Fruit fly (Drosophila melanogaster) whole organism, embryonic: ENCODE results near the gene CG5715.
A peak's percentile ranks its signal among the peaks of the same experiment; 100 is the strongest.

Experiments
- B-H1 ChIP-seq: fragments of 200-800 bp; sonication (Bioruptor generic); IDR thresholded peaks from 3 replicates; pipeline ENCODE4 v1.3.6; 2022; ENCODE audit warnings: missing biosample characterization, missing genetic modification characterization
- Blimp-1 ChIP-seq: fragments of 200-800 bp; sonication (Bioruptor generic); optimal IDR thresholded peaks from 3 replicates; lab custom pipeline; 2018; ENCODE audit warnings: missing biosample characterization, missing genetic modification characterization, mild to moderate bottlenecking, moderate library complexity, missing genetic modification reagents
- CG10959 ChIP-seq: fragments of 200-800 bp; sonication (Bioruptor generic); IDR thresholded peaks from 2 replicates; pipeline ENCODE4 v1.3.6; 2022; ENCODE audit warnings: missing biosample characterization, missing genetic modification characterization
- CG11456 ChIP-seq: fragments of 200-800 bp; sonication (Bioruptor generic); IDR thresholded peaks from 3 replicates; pipeline ENCODE4 v1.3.6; 2022; ENCODE audit warnings: missing biosample characterization, missing genetic modification characterization
- CG12155 ChIP-seq: fragments of 200-800 bp; sonication (Bioruptor generic); optimal IDR thresholded peaks from 3 replicates; lab custom pipeline; 2016; ENCODE audit warnings: missing biosample characterization, missing genetic modification characterization
- CG14014 ChIP-seq: fragments of 200-800 bp; sonication (Bioruptor generic); IDR thresholded peaks from 2 replicates; pipeline ENCODE4 v1.3.6; 2022; ENCODE audit warnings: missing biosample characterization, missing genetic modification characterization
- CG6272 ChIP-seq: fragments of 200-800 bp; sonication (Bioruptor generic); IDR thresholded peaks from 2 replicates; pipeline ENCODE4 v1.3.6; 2022; ENCODE audit warnings: missing biosample characterization, missing genetic modification characterization
- CG8290 ChIP-seq, 3 experiments: fragments of 200-800 bp; sonication (Bioruptor generic); optimal IDR thresholded peaks; 2 replicates each; lab custom pipeline; 2016 to 2019; ENCODE audit warnings: missing biosample characterization in 3 of 3, missing genetic modification characterization in 3 of 3, mild to moderate bottlenecking in 2 of 3, moderate library complexity in 1 of 3
- CG9609 ChIP-seq: fragments of 200-800 bp; sonication (Bioruptor generic); optimal IDR thresholded peaks from 3 replicates; lab custom pipeline; 2016; ENCODE audit warnings: missing biosample characterization, missing genetic modification characterization
- D ChIP-seq, 2 experiments: fragments of 200-800 bp in 1 of 2; fragments of >200 bp in 1 of 2; sonication (Bioruptor generic) in 1 of 2; optimal IDR thresholded peaks; 2 replicates in 1 of 2; 3 replicates in 1 of 2; lab custom pipeline; 2017; ENCODE audit warnings: mild to moderate bottlenecking in 1 of 2, missing biosample characterization in 1 of 2, missing genetic modification characterization in 1 of 2, missing genetic modification reagents in 1 of 2
- Dref ChIP-seq: fragments of 200-800 bp; sonication (Bioruptor generic); IDR thresholded peaks from 2 replicates; pipeline ENCODE4 v1.3.6; 2022; ENCODE audit warnings: missing biosample characterization, missing genetic modification characterization
- Drgx ChIP-seq: fragments of 200-800 bp; sonication (Bioruptor generic); IDR thresholded peaks from 2 replicates; pipeline ENCODE4 v1.3.6; 2022; ENCODE audit warnings: missing biosample characterization, missing genetic modification characterization
- Gsc ChIP-seq: fragments of 200-800 bp; sonication (Bioruptor generic); IDR thresholded peaks from 2 replicates; pipeline ENCODE4 v1.3.6; 2022; ENCODE audit warnings: missing biosample characterization, missing genetic modification characterization
- Meics ChIP-seq: fragments of 200-800 bp; sonication (Bioruptor generic); optimal IDR thresholded peaks from 2 replicates; lab custom pipeline; 2017; ENCODE audit warnings: missing biosample characterization, mild to moderate bottlenecking, missing genetic modification characterization
- Ptx1 ChIP-seq: fragments of 200-800 bp; sonication (Bioruptor generic); IDR thresholded peaks from 2 replicates; pipeline ENCODE4 v1.3.6; 2022; ENCODE audit warnings: missing biosample characterization, missing genetic modification characterization
- Scr ChIP-seq: fragments of 200-800 bp; sonication (Bioruptor generic); IDR thresholded peaks from 2 replicates; pipeline ENCODE4 v1.3.6; 2022; ENCODE audit warnings: missing biosample characterization, missing genetic modification characterization; ENCODE audit not compliant: partially characterized antibody
- Side ChIP-seq: fragments of 200-800 bp; sonication (Bioruptor generic); optimal IDR thresholded peaks from 2 replicates; lab custom pipeline; 2016; ENCODE audit warnings: missing biosample characterization, missing genetic modification characterization
- Ssrp ChIP-seq: fragments of 200-800 bp; sonication (Bioruptor generic); optimal IDR thresholded peaks from 2 replicates; lab custom pipeline; 2018; ENCODE audit warnings: missing biosample characterization, mild to moderate bottlenecking, missing genetic modification characterization, moderate library complexity
- az2 ChIP-seq: fragments of 200-800 bp; sonication (Bioruptor generic); optimal IDR thresholded peaks from 3 replicates; lab custom pipeline; 2016; ENCODE audit warnings: missing biosample characterization, missing genetic modification characterization
- cato ChIP-seq: fragments of 200-800 bp; sonication (Bioruptor generic); optimal IDR thresholded peaks from 2 replicates; lab custom pipeline; 2016; ENCODE audit warnings: missing biosample characterization, missing genetic modification characterization, borderline replicate concordance
- croc ChIP-seq: fragments of 200-800 bp; sonication (Bioruptor generic); conservative IDR thresholded peaks from 3 replicates; pipeline ENCODE4 v1.3.6; 2022; ENCODE audit warnings: missing biosample characterization, missing genetic modification characterization
- crp ChIP-seq, 2 experiments: fragments of 200-800 bp; sonication (Bioruptor generic); optimal IDR thresholded peaks; 2 replicates in 1 of 2; 3 replicates in 1 of 2; lab custom pipeline; 2017; ENCODE audit warnings: missing biosample characterization in 2 of 2, missing genetic modification characterization in 2 of 2, mild to moderate bottlenecking in 1 of 2, moderate library complexity in 1 of 2
- dpn ChIP-seq, 2 experiments: fragments of 200-800 bp; sonication (Bioruptor generic); optimal IDR thresholded peaks; 3 replicates each; lab custom pipeline; 2016; ENCODE audit warnings: missing biosample characterization in 2 of 2, missing genetic modification characterization in 2 of 2
- dysf ChIP-seq: fragments of 200-800 bp; sonication (Bioruptor generic); IDR thresholded peaks from 3 replicates; pipeline ENCODE4 v1.3.6; 2022; ENCODE audit warnings: missing biosample characterization, missing genetic modification characterization
- gcm2 ChIP-seq: fragments of 200-800 bp; sonication (Bioruptor generic); optimal IDR thresholded peaks from 2 replicates; lab custom pipeline; 2016; ENCODE audit warnings: missing biosample characterization, missing genetic modification characterization
- gfzf ChIP-seq: fragments of 200-800 bp; sonication (Bioruptor generic); optimal IDR thresholded peaks from 2 replicates; lab custom pipeline; 2016; ENCODE audit warnings: missing biosample characterization, mild to moderate bottlenecking, missing genetic modification characterization, moderate library complexity
- hb ChIP-seq: fragments of 200-800 bp; sonication (Bioruptor generic); IDR thresholded peaks from 3 replicates; pipeline ENCODE4 v1.3.6; 2022; ENCODE audit warnings: missing biosample characterization, missing genetic modification characterization; ENCODE audit not compliant: partially characterized antibody
- inv ChIP-seq: fragments of 200-800 bp; sonication (Bioruptor generic); IDR thresholded peaks from 2 replicates; pipeline ENCODE4 v1.3.6; 2022; ENCODE audit warnings: missing biosample characterization, missing genetic modification characterization; ENCODE audit not compliant: partially characterized antibody
- ken ChIP-seq: fragments of 200-800 bp; sonication (Bioruptor generic); IDR thresholded peaks from 3 replicates; pipeline ENCODE4 v1.3.6; 2022; ENCODE audit warnings: missing biosample characterization, missing genetic modification characterization
- klu ChIP-seq: fragments of 200-800 bp; sonication (Bioruptor generic); IDR thresholded peaks from 2 replicates; pipeline ENCODE4 v1.3.6; 2022; ENCODE audit warnings: missing biosample characterization, missing genetic modification characterization
- lbe ChIP-seq: fragments of 200-800 bp; sonication (Bioruptor generic); optimal IDR thresholded peaks from 2 replicates; lab custom pipeline; 2016; ENCODE audit warnings: missing biosample characterization, mild to moderate bottlenecking, missing genetic modification characterization
- lola ChIP-seq, 3 experiments: fragments of >200 bp in 2 of 3; fragments of 200-800 bp in 1 of 3; sonication (Bioruptor generic) in 1 of 3; optimal IDR thresholded peaks; 2 replicates each; lab custom pipeline; 2017 to 2019; ENCODE audit warnings: missing biosample characterization in 3 of 3, missing genetic modification characterization in 3 of 3, mild to moderate bottlenecking in 1 of 3, moderate library complexity in 1 of 3
- mam ChIP-seq: fragments of 200-800 bp; sonication (Bioruptor generic); optimal IDR thresholded peaks from 3 replicates; lab custom pipeline; 2016; ENCODE audit warnings: missing biosample characterization, missing genetic modification characterization
- nau ChIP-seq: fragments of 200-800 bp; sonication (Bioruptor generic); optimal IDR thresholded peaks from 3 replicates; lab custom pipeline; 2017; ENCODE audit warnings: missing biosample characterization, mild to moderate bottlenecking, missing genetic modification characterization, missing genetic modification reagents
- nerfin-2 ChIP-seq: fragments of 200-800 bp; sonication (Bioruptor generic); IDR thresholded peaks from 2 replicates; pipeline ENCODE4 v1.3.6; 2022; ENCODE audit warnings: missing biosample characterization, missing genetic modification characterization; ENCODE audit not compliant: partially characterized antibody
- phol ChIP-seq: fragments of 200-800 bp; sonication (Bioruptor generic); optimal IDR thresholded peaks from 3 replicates; lab custom pipeline; 2018; ENCODE audit warnings: missing biosample characterization, mild to moderate bottlenecking, missing genetic modification characterization, moderate library complexity
- sc ChIP-seq, 3 experiments: fragments of >200 bp in 2 of 3; fragments of 200-800 bp in 1 of 3; sonication (Bioruptor generic) in 1 of 3; optimal IDR thresholded peaks; 2 replicates in 2 of 3; 3 replicates in 1 of 3; lab custom pipeline; 2017; ENCODE audit warnings: mild to moderate bottlenecking in 1 of 3, missing biosample characterization in 1 of 3, missing genetic modification characterization in 1 of 3, missing genetic modification reagents in 1 of 3
- shn ChIP-seq: fragments of 200-800 bp; sonication (Bioruptor generic); optimal IDR thresholded peaks from 3 replicates; lab custom pipeline; 2016; ENCODE audit warnings: missing biosample characterization, missing genetic modification characterization
- slou ChIP-seq: fragments of 200-800 bp; sonication (Bioruptor generic); optimal IDR thresholded peaks from 3 replicates; lab custom pipeline; 2016; ENCODE audit warnings: missing biosample characterization, missing genetic modification characterization
- sna ChIP-seq: fragments of 200-800 bp; sonication (Bioruptor generic); IDR thresholded peaks from 2 replicates; pipeline ENCODE4 v1.3.6; 2022; ENCODE audit warnings: missing biosample characterization, missing genetic modification characterization; ENCODE audit not compliant: partially characterized antibody
- ssp ChIP-seq: fragments of 200-800 bp; sonication (Bioruptor generic); IDR thresholded peaks from 2 replicates; pipeline ENCODE4 v1.3.6; 2022; ENCODE audit warnings: missing biosample characterization, missing genetic modification characterization
- toy ChIP-seq: fragments of 200-800 bp; sonication (Bioruptor generic); IDR thresholded peaks from 2 replicates; pipeline ENCODE4 v1.3.6; 2022; ENCODE audit warnings: missing biosample characterization, missing genetic modification characterization
- ttk ChIP-seq: fragments of 200-800 bp; sonication (Bioruptor generic); IDR thresholded peaks from 2 replicates; pipeline ENCODE4 v2.1.2; 2022; ENCODE audit warnings: missing biosample characterization, missing genetic modification characterization
- vvl ChIP-seq: fragments of 200-800 bp; sonication (Bioruptor generic); IDR thresholded peaks from 2 replicates; pipeline ENCODE4 v1.3.6; 2022; ENCODE audit warnings: missing biosample characterization, missing genetic modification characterization
- wdn ChIP-seq: fragments of 200-800 bp; sonication (Bioruptor generic); IDR thresholded peaks from 2 replicates; pipeline ENCODE4 v1.3.6; 2022; ENCODE audit warnings: missing biosample characterization, missing genetic modification characterization
- zen ChIP-seq: fragments of 200-800 bp; sonication (Bioruptor generic); optimal IDR thresholded peaks from 3 replicates; lab custom pipeline; 2018; ENCODE audit warnings: missing biosample characterization, mild to moderate bottlenecking, missing genetic modification characterization, moderate library complexity
- zen2 ChIP-seq: fragments of 200-800 bp; sonication (Bioruptor generic); IDR thresholded peaks from 3 replicates; pipeline ENCODE4 v1.3.6; 2022; ENCODE audit warnings: missing biosample characterization, missing genetic modification characterization; ENCODE audit not compliant: partially characterized antibody
- zfh2 ChIP-seq: fragments of 200-800 bp; sonication (Bioruptor generic); optimal IDR thresholded peaks from 2 replicates; lab custom pipeline; 2016; ENCODE audit warnings: missing biosample characterization, missing genetic modification characterization

The CG5715 gene

DNA sequence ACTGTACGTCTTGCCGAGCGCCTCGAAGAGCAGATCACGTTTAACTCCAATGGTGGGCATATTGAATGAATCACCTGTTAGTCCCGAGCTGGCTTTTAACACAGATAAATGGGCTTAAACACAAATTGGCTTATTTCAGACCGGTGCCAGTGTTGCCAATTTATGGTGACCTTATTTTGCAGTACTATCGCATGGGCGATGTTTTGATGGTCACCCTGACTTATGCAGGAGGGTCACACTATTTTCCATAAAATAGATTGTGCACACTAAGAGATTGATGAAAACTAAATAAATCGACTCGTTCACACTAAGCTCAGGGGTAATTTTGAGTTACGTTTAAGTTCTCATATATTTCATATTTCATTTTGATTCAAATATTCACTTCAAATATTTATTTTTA lies 41.7 kb downstream of the CG5715 start, which contains the start of gene beta-PheRS (continued):
- peak; percentile 75 for TF ChIP-seq zfh2 (GFP tag; lab: Kevin White, UChicago)
- TF ChIP-seq toy = no peak
- no peak for TF ChIP-seq sc (optimal IDR thresholded peaks at IDR 0.05; lab: Kevin White, UChicago)
- no peak for TF ChIP-seq sc (GFP tag; optimal IDR thresholded peaks at IDR 0.05; lab: Kevin White, UChicago)
- 0 out of 2 replicates have a peak, but pooled peaks have one; percentile 31 for TF ChIP-seq wdn (GFP tag; lab: Robert Waterston, UW)
- peak; percentile 68 for TF ChIP-seq zen
- peak; percentile 52 for TF ChIP-seq az2 (GFP tag; lab: Kevin White, UChicago)
- no peak for TF ChIP-seq crp (GFP tag; optimal IDR thresholded peaks at IDR 0.05; lab: Kevin White, UChicago)
- TF ChIP-seq mam (GFP tag; lab: Kevin White, UChicago) = peak; percentile 66
- TF ChIP-seq dysf (GFP tag; lab: Robert Waterston, UW) = 0 out of 3 replicates have a peak, but pooled peaks have one; percentile 46
- TF ChIP-seq croc = no peak
- TF ChIP-seq Gsc (GFP tag; lab: Robert Waterston, UW) = no peak
- TF ChIP-seq D (optimal IDR thresholded peaks at IDR 0.05; lab: Kevin White, UChicago) = no peak
- TF ChIP-seq D (GFP tag; optimal IDR thresholded peaks at IDR 0.05; lab: Kevin White, UChicago) = no peak
- no peak for TF ChIP-seq Meics
- TF ChIP-seq ken (GFP tag; lab: Robert Waterston, UW) = peak; percentile 41; the same call in 1 of the 3 replicates
- TF ChIP-seq Drgx (GFP tag; lab: Robert Waterston, UW) = peak; percentile 10; the same call in 1 of the 2 replicates
- peak; percentile 3 for TF ChIP-seq CG9609 (GFP tag; lab: Kevin White, UChicago)
- peak in 1 of 3 experiments; percentile 7 for TF ChIP-seq lola (GFP tag; optimal IDR thresholded peaks at IDR 0.05; lab: Kevin White, UChicago)
- TF ChIP-seq hb = peak; percentile 78
- TF ChIP-seq ttk (GFP tag; lab: Robert Waterston, UW) = peak; percentile 9; the same call in 1 of the 2 replicates
- TF ChIP-seq CG14014 (GFP tag; lab: Robert Waterston, UW) = peak; percentile 75
- no peak for TF ChIP-seq Ptx1 (GFP tag; lab: Robert Waterston, UW)
- peak; percentile 48; the same call in 1 of the 2 replicates for TF ChIP-seq CG6272
- TF ChIP-seq CG8290 (GFP tag; optimal IDR thresholded peaks at IDR 0.05; lab: Kevin White, UChicago) = peak; percentile 88
- peak in 1 of 2 experiments; percentile 80 for TF ChIP-seq CG8290 (tag; optimal IDR thresholded peaks at IDR 0.05; lab: Kevin White, UChicago)
- TF ChIP-seq B-H1 = peak; percentile 22; the same call in 1 of the 3 replicates
- peak; percentile 68 for TF ChIP-seq phol (tag; lab: Kevin White, UChicago)
- peak; percentile 98 for TF ChIP-seq ssp (GFP tag; lab: Robert Waterston, UW)
- no peak for TF ChIP-seq gcm2 (GFP tag; lab: Kevin White, UChicago)
- TF ChIP-seq nau (GFP tag; lab: Kevin White, UChicago) = no peak
- no peak for TF ChIP-seq klu
- no peak for TF ChIP-seq Blimp-1 (GFP tag; lab: Kevin White, UChicago)
- peak; percentile 71 to 72 for TF ChIP-seq dpn (GFP tag; optimal IDR thresholded peaks at IDR 0.05; lab: Kevin White, UChicago)
- TF ChIP-seq CG11456 (GFP tag; lab: Robert Waterston, UW) = peak; percentile 68; the same call in 2 of the 3 replicates
- TF ChIP-seq lbe = peak; percentile 4
- TF ChIP-seq gfzf = peak; percentile 78
- TF ChIP-seq Ssrp (tag; lab: Kevin White, UChicago) = peak; percentile 23
- TF ChIP-seq zen2 (GFP tag; lab: Robert Waterston, UW) = peak; percentile 89
- TF ChIP-seq cato (GFP tag; lab: Kevin White, UChicago) = peak; percentile 11
- TF ChIP-seq nerfin-2 (GFP tag; lab: Robert Waterston, UW) = peak; percentile 81
- peak; percentile 59 for TF ChIP-seq Dref (GFP tag; lab: Robert Waterston, UW)
- TF ChIP-seq inv (GFP tag; lab: Robert Waterston, UW) = peak; percentile 92
- TF ChIP-seq CG10959 = peak; percentile 47; the same call in 1 of the 2 replicates
- TF ChIP-seq slou (GFP tag; lab: Kevin White, UChicago) = no peak
- TF ChIP-seq shn (GFP tag; lab: Kevin White, UChicago) = peak; percentile 51
- TF ChIP-seq vvl (GFP tag; lab: Robert Waterston, UW) = peak; percentile 88
- peak; percentile 90 for TF ChIP-seq sna (GFP tag; lab: Robert Waterston, UW)
- TF ChIP-seq Side (GFP tag; lab: Kevin White, UChicago) = peak; percentile 64
- peak; percentile 92 for TF ChIP-seq Scr (GFP tag; lab: Robert Waterston, UW)
- TF ChIP-seq CG12155 = peak; percentile 52
